Fruit fly (Drosophila melanogaster): ENCODE results near the gene alpha-Man-IIa.

dm6 chr3R:9395998-9396397, 16.4 kb upstream of the alpha-Man-IIa start:
- TF ChIP-seq h (optimal IDR thresholded peaks at IDR 0.05) (no peak), psq (optimal IDR thresholded peaks at IDR 0.05) (no peak), Sin3A (optimal IDR thresholded peaks at IDR 0.05) (no peak), Myc (optimal IDR thresholded peaks at IDR 0.05) (no peak), ttk (optimal IDR thresholded peaks at IDR 0.05) (no peak), insv (optimal IDR thresholded peaks at IDR 0.05) (no peak)

All from Kc167 (cell line).